Fruit fly (Drosophila melanogaster) whole organism, embryonic: ENCODE measurements around the gene CAHbeta.

Source experiments
- B-H2 ChIP-seq: fragments of 200-800 bp; sonication (Bioruptor generic); optimal IDR thresholded peaks from 2 replicates; lab custom pipeline; 2018; ENCODE audit warnings: missing biosample characterization, mild to moderate bottlenecking, missing genetic modification characterization
- Blimp-1 ChIP-seq: fragments of 200-800 bp; sonication (Bioruptor generic); optimal IDR thresholded peaks from 3 replicates; lab custom pipeline; 2018; ENCODE audit warnings: missing biosample characterization, missing genetic modification characterization, mild to moderate bottlenecking, moderate library complexity, missing genetic modification reagents
- CG10543 ChIP-seq: fragments of 200-800 bp; sonication (Bioruptor generic); optimal IDR thresholded peaks from 3 replicates; lab custom pipeline; 2017; ENCODE audit warnings: missing biosample characterization, mild to moderate bottlenecking, missing genetic modification characterization, moderate library complexity
- CG12071 ChIP-seq: fragments of 200-800 bp; sonication (Bioruptor generic); optimal IDR thresholded peaks from 3 replicates; lab custom pipeline; 2018; ENCODE audit warnings: missing biosample characterization, mild to moderate bottlenecking, missing genetic modification characterization
- CG13287 ChIP-seq: fragments of 200-800 bp; sonication (Bioruptor generic); IDR thresholded peaks from 2 replicates; pipeline ENCODE4 v1.3.6; 2022; ENCODE audit warnings: missing biosample characterization, missing genetic modification characterization; ENCODE audit not compliant: partially characterized antibody
- CG13894 ChIP-seq: fragments of 200-800 bp; sonication (Bioruptor generic); optimal IDR thresholded peaks from 3 replicates; lab custom pipeline; 2018; ENCODE audit warnings: missing biosample characterization, mild to moderate bottlenecking, missing genetic modification characterization, moderate library complexity
- CG14667 ChIP-seq: fragments of 200-800 bp; sonication (Bioruptor generic); IDR thresholded peaks from 2 replicates; pipeline ENCODE4 v1.3.6; 2022; ENCODE audit warnings: missing biosample characterization, missing genetic modification characterization
- CG31224 ChIP-seq: fragments of 200-800 bp; sonication (Bioruptor generic); IDR thresholded peaks from 2 replicates; pipeline ENCODE4 v1.3.6; 2022; ENCODE audit warnings: missing biosample characterization, missing genetic modification characterization
- CG31441 ChIP-seq: fragments of 200-800 bp; sonication (Bioruptor generic); IDR thresholded peaks from 2 replicates; pipeline ENCODE4 v1.3.6; 2022; ENCODE audit warnings: missing biosample characterization, missing genetic modification characterization
- CG33557 ChIP-seq: fragments of 200-800 bp; sonication (Bioruptor generic); optimal IDR thresholded peaks from 2 replicates; lab custom pipeline; 2019; ENCODE audit warnings: missing biosample characterization, mild to moderate bottlenecking, missing genetic modification characterization, moderate library complexity
- CG4282 ChIP-seq: fragments of 200-800 bp; sonication (Bioruptor generic); optimal IDR thresholded peaks from 2 replicates; lab custom pipeline; 2016; ENCODE audit warnings: missing biosample characterization, missing genetic modification characterization
- CG4854 ChIP-seq: fragments of 200-800 bp; sonication (Bioruptor generic); optimal IDR thresholded peaks from 2 replicates; lab custom pipeline; 2016; ENCODE audit warnings: missing biosample characterization, missing genetic modification characterization, inconsistent platforms
- CG6254 ChIP-seq: fragments of 200-800 bp; sonication (Bioruptor generic); optimal IDR thresholded peaks from 3 replicates; lab custom pipeline; 2017; ENCODE audit warnings: mild to moderate bottlenecking, missing biosample characterization, missing genetic modification reagents, missing genetic modification characterization
- CG6854 ChIP-seq: fragments of 200-800 bp; sonication (Bioruptor generic); optimal IDR thresholded peaks from 3 replicates; lab custom pipeline; 2017; ENCODE audit warnings: missing biosample characterization, mild to moderate bottlenecking, missing genetic modification characterization
- CG7372 ChIP-seq: fragments of 200-800 bp; sonication (Bioruptor generic); IDR thresholded peaks from 2 replicates; pipeline ENCODE4 v1.3.6; 2022; ENCODE audit warnings: missing biosample characterization, missing genetic modification characterization
- CG7556 ChIP-seq: fragments of 200-800 bp; sonication (Bioruptor generic); optimal IDR thresholded peaks from 2 replicates; lab custom pipeline; 2017; ENCODE audit warnings: missing biosample characterization, mild to moderate bottlenecking, missing genetic modification characterization
- CG8281 ChIP-seq: fragments of 200-800 bp; sonication (Bioruptor generic); optimal IDR thresholded peaks from 2 replicates; lab custom pipeline; 2018; ENCODE audit warnings: missing biosample characterization, mild to moderate bottlenecking, missing genetic modification characterization, moderate library complexity
- CG8388 ChIP-seq: fragments of 200-800 bp; sonication (Bioruptor generic); optimal IDR thresholded peaks from 2 replicates; lab custom pipeline; 2019; ENCODE audit warnings: missing biosample characterization, mild to moderate bottlenecking, missing genetic modification characterization, moderate library complexity
- CG8765 ChIP-seq: fragments of 200-800 bp; sonication (Bioruptor generic); IDR thresholded peaks from 2 replicates; pipeline ENCODE4 v1.3.6; 2022; ENCODE audit warnings: missing biosample characterization, missing genetic modification characterization
- CG9817 ChIP-seq: fragments of 200-800 bp; sonication (Bioruptor generic); optimal IDR thresholded peaks from 2 replicates; lab custom pipeline; 2018; ENCODE audit warnings: missing biosample characterization, mild to moderate bottlenecking, missing genetic modification characterization, moderate library complexity
- Dbx ChIP-seq: fragments of 200-800 bp; sonication (Bioruptor generic); IDR thresholded peaks from 3 replicates; pipeline ENCODE4 v1.3.6; 2022; ENCODE audit warnings: missing biosample characterization, missing genetic modification characterization
- Doc2 ChIP-seq: fragments of 200-800 bp; sonication (Bioruptor generic); IDR thresholded peaks from 2 replicates; pipeline ENCODE4 v1.3.6; 2022; ENCODE audit warnings: missing biosample characterization, missing genetic modification characterization
- Doc3 ChIP-seq: fragments of 200-800 bp; sonication (Bioruptor generic); IDR thresholded peaks from 3 replicates; pipeline ENCODE4 v1.3.6; 2022; ENCODE audit warnings: missing biosample characterization, missing genetic modification characterization; ENCODE audit not compliant: partially characterized antibody
- Hsf ChIP-seq: fragments of 200-800 bp; sonication (Bioruptor generic); optimal IDR thresholded peaks from 3 replicates; lab custom pipeline; 2016; ENCODE audit warnings: missing biosample characterization, missing genetic modification characterization
- MESR4 ChIP-seq: fragments of 200-800 bp; sonication (Bioruptor generic); optimal IDR thresholded peaks from 2 replicates; lab custom pipeline; 2018; ENCODE audit warnings: missing biosample characterization, mild to moderate bottlenecking, missing genetic modification characterization, moderate library complexity
- Nf-YC ChIP-seq: fragments of 200-800 bp; optimal IDR thresholded peaks from 3 replicates; lab custom pipeline; 2019; ENCODE audit warnings: missing biosample characterization, mild to moderate bottlenecking, missing genetic modification characterization, moderate library complexity
- Pdp1 ChIP-seq, 2 experiments: fragments of 200-800 bp; sonication (Bioruptor generic); optimal IDR thresholded peaks; 3 replicates each; lab custom pipeline; 2016; ENCODE audit warnings: missing biosample characterization in 2 of 2, missing genetic modification characterization in 2 of 2, mild to moderate bottlenecking in 1 of 2, moderate library complexity in 1 of 2
- Rfx ChIP-seq: fragments of 200-800 bp; sonication (Bioruptor generic); IDR thresholded peaks from 2 replicates; pipeline ENCODE4 v1.3.6; 2022; ENCODE audit warnings: missing biosample characterization, missing genetic modification characterization
- ab ChIP-seq: fragments of 200-800 bp; sonication (Bioruptor generic); optimal IDR thresholded peaks from 2 replicates; lab custom pipeline; 2016; ENCODE audit warnings: missing biosample characterization, missing genetic modification characterization
- cas ChIP-seq: fragments of 200-800 bp; sonication (Bioruptor generic); IDR thresholded peaks from 2 replicates; pipeline ENCODE4 v1.3.6; 2022; ENCODE audit warnings: missing biosample characterization, missing genetic modification characterization
- chinmo ChIP-seq: fragments of 200-800 bp; sonication (Bioruptor generic); IDR thresholded peaks from 4 replicates; pipeline ENCODE4 v1.3.6; 2022; ENCODE audit warnings: missing biosample characterization, missing genetic modification characterization; ENCODE audit not compliant: partially characterized antibody
- chm ChIP-seq: fragments of 200-800 bp; sonication (Bioruptor generic); IDR thresholded peaks from 2 replicates; pipeline ENCODE4 v1.3.6; 2022; ENCODE audit warnings: missing biosample characterization, missing genetic modification characterization
- da ChIP-seq: fragments of 200-800 bp; sonication (Bioruptor generic); optimal IDR thresholded peaks from 2 replicates; lab custom pipeline; 2016; ENCODE audit warnings: missing biosample characterization, missing genetic modification characterization
- fd102C ChIP-seq: fragments of 200-800 bp; sonication (Bioruptor generic); optimal IDR thresholded peaks from 2 replicates; lab custom pipeline; 2018; ENCODE audit warnings: missing biosample characterization, mild to moderate bottlenecking, missing genetic modification characterization, moderate library complexity
- gsb-n ChIP-seq: fragments of 200-800 bp; sonication (Bioruptor generic); optimal IDR thresholded peaks from 3 replicates; lab custom pipeline; 2018; ENCODE audit warnings: missing biosample characterization, mild to moderate bottlenecking, missing genetic modification characterization
- lola ChIP-seq, 3 experiments: fragments of >200 bp in 2 of 3; fragments of 200-800 bp in 1 of 3; sonication (Bioruptor generic) in 1 of 3; optimal IDR thresholded peaks; 2 replicates each; lab custom pipeline; 2017 to 2019; ENCODE audit warnings: missing biosample characterization in 3 of 3, missing genetic modification characterization in 3 of 3, mild to moderate bottlenecking in 1 of 3, moderate library complexity in 1 of 3
- nmo ChIP-seq: fragments of 200-800 bp; sonication (Bioruptor generic); optimal IDR thresholded peaks from 2 replicates; lab custom pipeline; 2018; ENCODE audit warnings: missing biosample characterization, mild to moderate bottlenecking, missing genetic modification characterization, moderate library complexity
- oc ChIP-seq: fragments of 200-800 bp; sonication (Bioruptor generic); optimal IDR thresholded peaks from 2 replicates; lab custom pipeline; 2018; ENCODE audit warnings: missing biosample characterization, mild to moderate bottlenecking, missing genetic modification characterization, moderate library complexity
- phol ChIP-seq: fragments of 200-800 bp; sonication (Bioruptor generic); optimal IDR thresholded peaks from 3 replicates; lab custom pipeline; 2018; ENCODE audit warnings: missing biosample characterization, mild to moderate bottlenecking, missing genetic modification characterization, moderate library complexity
- sd ChIP-seq: fragments of 200-800 bp; sonication (Bioruptor generic); optimal IDR thresholded peaks from 3 replicates; lab custom pipeline; 2018; ENCODE audit warnings: missing biosample characterization, mild to moderate bottlenecking, missing genetic modification characterization, moderate library complexity
- sob ChIP-seq: fragments of 200-800 bp; sonication (Bioruptor generic); IDR thresholded peaks from 2 replicates; pipeline ENCODE4 v1.3.6; 2022; ENCODE audit warnings: missing biosample characterization, missing genetic modification characterization
- tgo ChIP-seq: fragments of 200-800 bp; sonication (Bioruptor generic); IDR thresholded peaks from 3 replicates; pipeline ENCODE4 v1.3.6; 2022; ENCODE audit warnings: missing biosample characterization, missing genetic modification characterization
- tin ChIP-seq: fragments of 200-800 bp; sonication (Bioruptor generic); optimal IDR thresholded peaks from 3 replicates; lab custom pipeline; 2016; ENCODE audit warnings: missing biosample characterization, missing genetic modification characterization
- zfh2 ChIP-seq: fragments of 200-800 bp; sonication (Bioruptor generic); optimal IDR thresholded peaks from 2 replicates; lab custom pipeline; 2016; ENCODE audit warnings: missing biosample characterization, missing genetic modification characterization

The CAHbeta gene

DNA sequence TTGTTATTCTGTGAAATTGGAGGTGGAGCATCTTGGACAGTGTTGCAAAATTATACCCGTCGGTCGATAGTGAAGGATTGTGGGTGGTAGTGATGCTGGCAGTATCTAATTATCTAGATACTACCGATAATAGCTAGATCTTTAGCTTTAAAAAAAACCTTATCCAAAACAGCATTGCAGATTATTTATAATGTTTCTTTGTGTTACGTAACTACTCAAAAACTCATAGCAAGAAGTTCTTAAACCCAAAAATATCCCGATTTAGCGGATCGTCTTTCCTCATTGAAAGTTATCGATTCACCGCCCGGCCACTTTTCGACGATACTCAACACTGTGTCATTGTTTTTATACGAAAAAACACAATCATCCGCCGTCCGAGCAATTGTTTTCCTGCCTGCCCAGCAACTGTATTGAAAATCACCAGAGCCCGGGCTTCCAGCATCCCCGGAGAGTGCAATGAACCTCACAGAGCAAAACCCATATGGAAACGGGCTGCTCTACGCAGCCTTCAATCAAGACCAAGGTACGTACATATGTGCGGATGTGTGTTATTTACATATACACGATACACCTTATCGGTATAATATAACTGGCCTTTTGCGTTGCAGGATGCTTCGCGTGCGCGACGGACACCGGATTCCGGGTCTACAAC, 12.4 kb downstream of the CAHbeta start, which contains the start of gene CG11975 (continued):
- TF ChIP-seq cas (GFP tag; lab: Robert Waterston, UW) (no peak), CG4282 (GFP tag; lab: Kevin White, UChicago) (peak; percentile 43), Rfx (GFP tag; lab: Robert Waterston, UW) (peak; percentile 84), sob (GFP tag; lab: Robert Waterston, UW) (peak; percentile 86)

dm6 chr3R:8997397-8997796, 16.7 kb downstream of the CAHbeta start, which contains the start of gene CG11977:
CG11977 (plus strand) TSS chr3R:8997697.
- TF ChIP-seq CG33557 (GFP tag; lab: Kevin White, UChicago) (no peak), nmo (GFP tag; lab: Kevin White, UChicago) (no peak), Hsf (GFP tag; lab: Kevin White, UChicago) (no peak), CG14667 (GFP tag; lab: Robert Waterston, UW) (no peak), fd102C (no peak), da (GFP tag; lab: Kevin White, UChicago) (no peak), phol (tag; lab: Kevin White, UChicago) (no peak), CG4854 (GFP tag; lab: Kevin White, UChicago) (no peak), CG7372 (no peak), CG31224 (GFP tag; lab: Robert Waterston, UW) (no peak), CG6254 (GFP tag; lab: Kevin White, UChicago) (no peak), Nf-YC (tag; lab: Kevin White, UChicago) (no peak), Doc3 (GFP tag; lab: Robert Waterston, UW) (no peak)

DNA sequence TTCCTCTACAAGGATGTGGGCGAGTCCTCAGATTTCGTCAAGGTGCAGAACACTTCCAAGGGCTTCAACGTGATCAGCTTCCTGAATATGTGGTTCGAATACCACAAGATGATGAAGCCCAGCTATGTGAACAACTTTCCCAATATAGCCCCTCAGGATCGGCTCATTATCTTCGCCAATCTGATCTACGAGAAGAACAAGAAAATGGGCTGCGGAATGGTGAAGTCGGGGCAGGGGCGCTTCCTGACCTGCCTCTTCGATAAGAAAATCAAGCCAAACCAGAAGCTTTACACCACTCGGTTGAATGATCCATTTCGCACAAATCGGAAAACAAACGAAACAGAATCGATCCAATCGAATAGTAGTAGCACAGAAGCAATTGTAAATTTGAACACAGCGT, 17.6 kb downstream of the CAHbeta start:
- no peak for TF ChIP-seq CG8765 (GFP tag; lab: Robert Waterston, UW)
- TF ChIP-seq chm (GFP tag; lab: Robert Waterston, UW) = no peak
- TF ChIP-seq CG8281 = no peak
- 0 out of 3 replicates have a peak, but pooled peaks have one; percentile 17 for TF ChIP-seq tgo (GFP tag; lab: Robert Waterston, UW)
- TF ChIP-seq CG6854 (GFP tag; lab: Kevin White, UChicago) = no peak

DNA sequence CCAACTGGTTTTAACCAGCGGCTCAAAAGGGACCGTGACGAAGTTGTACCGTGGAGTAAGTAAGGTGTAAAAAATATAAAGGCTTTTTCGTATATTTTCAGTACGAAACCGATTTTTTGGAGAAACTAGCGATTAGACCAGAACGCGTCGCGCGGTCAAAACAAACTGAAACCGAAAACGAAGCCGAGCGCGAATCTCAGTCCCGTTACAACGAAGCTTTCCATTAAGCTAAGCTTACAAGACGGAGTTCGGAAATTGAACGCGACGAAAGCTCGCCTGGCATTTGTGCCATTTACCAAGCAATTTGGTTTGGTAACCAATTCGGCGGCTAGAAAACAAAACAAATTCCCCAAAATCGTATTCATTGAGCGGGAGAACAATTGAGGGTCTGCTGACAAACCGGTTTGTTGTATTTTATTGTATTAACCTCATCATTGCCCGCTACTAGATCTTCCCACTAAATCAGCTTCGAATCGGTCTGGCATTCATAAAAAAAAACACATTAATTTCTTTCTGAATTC, 21.1 kb downstream of the CAHbeta start:
- TF ChIP-seq sd = peak; percentile 89
- peak; percentile 37 for TF ChIP-seq B-H2
- no peak for TF ChIP-seq CG8388
- TF ChIP-seq Dbx = peak; percentile 14; the same call in 1 of the 3 replicates
- no peak for TF ChIP-seq ab (GFP tag; lab: Kevin White, UChicago)
- TF ChIP-seq lola (GFP tag; optimal IDR thresholded peaks at IDR 0.05; lab: Kevin White, UChicago) = no peak
- TF ChIP-seq zfh2 = no peak
- TF ChIP-seq Pdp1 (GFP tag; optimal IDR thresholded peaks at IDR 0.05; lab: Kevin White, UChicago) = peak in 1 of 2 experiments; percentile 9
- TF ChIP-seq CG13287 (GFP tag; lab: Robert Waterston, UW) = peak; percentile 25; the same call in 1 of the 2 replicates
- TF ChIP-seq CG7556 (GFP tag; lab: Kevin White, UChicago) = no peak
- TF ChIP-seq CG10543 (GFP tag; lab: Kevin White, UChicago) = peak; percentile 11
- no peak for TF ChIP-seq CG12071 (GFP tag; lab: Kevin White, UChicago)
- TF ChIP-seq tin (GFP tag; lab: Kevin White, UChicago) = no peak
- peak; percentile 72 for TF ChIP-seq Blimp-1 (GFP tag; lab: Kevin White, UChicago)
- peak; percentile 2 for TF ChIP-seq gsb-n (tag; lab: Kevin White, UChicago)
- TF ChIP-seq MESR4 (GFP tag; lab: Kevin White, UChicago) = no peak
- no peak for TF ChIP-seq CG9817 (tag; lab: Kevin White, UChicago)
- 0 out of 4 replicates have a peak, but pooled peaks have one; percentile 43 for TF ChIP-seq chinmo (GFP tag; lab: Robert Waterston, UW)
- peak; percentile 63 for TF ChIP-seq oc
- TF ChIP-seq Doc2 (GFP tag; lab: Robert Waterston, UW) = no peak
- TF ChIP-seq CG31441 (GFP tag; lab: Robert Waterston, UW) = no peak
- TF ChIP-seq CG13894 (tag; lab: Kevin White, UChicago) = peak; percentile 40
